Worm (Caenorhabditis elegans) whole organism, dauer: ENCODE results near the gene T07D3.9.
"Not testable (repeated sequence)": the region's sequence is repeated elsewhere in the genome, so short reads cannot be mapped to it uniquely, and the experiment has no call there.

Experiments
- unc-62 ChIP-seq: sonication (generic microtip); optimal IDR thresholded peaks from 2 replicates; lab custom pipeline; 2017; ENCODE audit warnings: missing biosample characterization, missing genetic modification reagents, missing genetic modification characterization

T07D3.9 gene

DNA sequence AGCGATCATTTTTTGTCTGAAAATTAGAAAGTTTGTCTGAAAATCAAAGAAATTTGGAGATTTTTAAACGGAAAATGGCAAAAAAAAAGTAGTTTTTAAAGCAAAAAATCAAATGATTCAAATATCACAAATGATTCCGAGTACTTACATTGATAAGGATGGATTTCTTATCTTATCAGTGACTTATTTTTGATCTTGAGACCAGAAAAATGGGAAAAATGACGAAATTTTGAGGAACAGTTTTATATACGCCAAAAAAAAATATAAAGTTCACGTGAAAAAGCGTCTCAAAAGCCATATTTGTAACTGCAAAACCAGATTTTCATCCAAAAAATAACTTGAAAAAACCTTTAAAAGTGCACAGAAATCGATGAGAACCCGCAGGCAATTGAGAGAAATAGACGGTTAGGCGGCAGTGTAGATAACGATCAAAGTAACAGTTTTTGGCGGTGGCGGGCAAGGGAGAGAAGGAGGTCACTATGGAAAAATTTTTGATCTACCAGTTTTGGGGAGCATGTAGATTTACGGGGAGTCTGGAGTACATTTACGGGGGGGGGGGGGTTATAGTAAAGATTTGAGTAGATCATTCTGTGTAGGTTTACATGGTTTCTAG is at the start of gene T07D3.9:
Gene T07D3.9, minus strand, starts transcription at position 194 of the 613 bp plus-strand sequence.
- TF ChIP-seq unc-62 (GFP tag; lab: Kevin White, UChicago): no peak

DNA sequence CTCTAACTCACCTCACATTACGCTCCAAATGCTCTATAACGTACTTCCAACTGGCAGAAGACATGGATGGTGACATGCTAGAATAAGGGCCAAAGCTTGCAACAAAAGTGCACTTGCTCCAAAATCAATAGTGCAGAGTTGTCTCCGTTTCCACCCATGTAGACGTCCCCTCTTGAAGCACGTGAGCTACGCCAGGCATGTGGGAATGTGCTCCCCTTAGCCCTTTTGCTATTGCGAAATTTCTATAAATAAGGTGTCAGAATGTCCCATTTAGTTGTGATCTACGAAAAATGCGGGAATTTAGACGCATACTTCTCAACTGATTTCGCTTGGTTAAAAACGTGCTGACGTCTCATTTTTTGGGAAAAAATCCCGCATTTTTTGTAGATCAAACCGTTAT is 49.7 kb upstream of the T07D3.9 start:
- no peak for TF ChIP-seq unc-62 (GFP tag; lab: Kevin White, UChicago)

DNA sequence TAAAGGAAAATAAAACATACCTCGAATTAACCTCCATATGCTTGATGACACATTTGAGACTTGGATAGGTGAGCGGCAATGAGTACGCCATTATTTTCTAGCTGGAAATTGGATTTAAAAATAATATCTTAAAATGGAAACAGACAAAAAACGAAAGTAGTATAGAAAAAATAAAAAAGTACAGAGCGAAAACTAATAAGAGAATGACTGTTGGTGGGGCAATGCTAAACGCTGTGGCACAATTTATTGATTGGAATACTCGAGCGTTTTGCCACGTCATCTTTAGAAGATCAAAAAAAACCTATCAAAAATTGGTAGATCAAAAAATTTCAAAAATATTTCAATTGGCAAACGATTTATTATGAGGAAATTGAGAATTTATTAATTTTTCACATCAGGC is 47.4 kb upstream of the T07D3.9 start, which contains the start of gene fbxc-32:
Gene fbxc-32, minus strand, starts transcription at position 101 of the 400 bp plus-strand sequence.
- no peak for TF ChIP-seq unc-62 (GFP tag; lab: Kevin White, UChicago)

DNA sequence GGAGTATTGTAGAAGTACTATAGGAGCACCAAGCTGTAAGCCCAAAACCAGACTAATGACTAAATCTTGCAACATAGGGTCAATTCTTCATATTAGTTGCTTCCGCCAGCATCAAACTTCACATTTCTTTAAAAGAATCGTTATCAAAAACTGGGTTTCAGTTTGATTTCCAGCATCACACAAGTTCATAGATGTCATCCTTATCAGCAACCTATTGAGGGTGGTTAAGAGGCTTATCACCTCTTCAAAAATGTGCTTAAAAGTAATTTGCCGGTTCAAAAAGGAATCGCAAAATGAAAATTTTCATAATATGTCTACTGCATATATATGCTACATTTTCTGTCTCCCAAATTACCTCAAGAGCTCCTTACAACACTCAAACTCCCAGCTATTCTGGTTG is 43.1 kb upstream of the T07D3.9 start, which contains the start of gene clec-43:
Gene clec-43, plus strand, starts transcription at position 294 of the 400 bp plus-strand sequence.
- TF ChIP-seq unc-62 (GFP tag; lab: Kevin White, UChicago): no peak

DNA sequence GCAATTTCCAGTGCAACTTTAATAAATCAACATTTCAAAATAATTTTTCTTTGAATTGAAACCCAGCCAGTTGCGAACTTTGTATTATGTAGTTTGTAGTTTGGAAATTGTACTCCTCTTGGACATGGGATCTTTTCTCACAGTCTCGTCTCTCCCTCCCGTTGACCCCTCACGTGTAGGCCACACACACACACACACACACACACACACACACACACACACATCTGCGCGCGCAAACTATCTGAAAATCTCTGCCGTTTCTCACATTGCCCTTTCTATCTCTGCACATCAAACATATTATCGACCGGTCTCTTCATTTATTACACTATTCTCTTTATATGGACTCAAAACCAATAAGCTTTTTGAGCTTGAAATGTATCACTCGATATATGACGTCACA is 40.1 kb upstream of the T07D3.9 start, which contains the start of gene fbxc-36:
Gene fbxc-36, plus strand, starts transcription at position 205 of the 400 bp plus-strand sequence.
- TF ChIP-seq unc-62 (GFP tag; lab: Kevin White, UChicago): no peak

DNA sequence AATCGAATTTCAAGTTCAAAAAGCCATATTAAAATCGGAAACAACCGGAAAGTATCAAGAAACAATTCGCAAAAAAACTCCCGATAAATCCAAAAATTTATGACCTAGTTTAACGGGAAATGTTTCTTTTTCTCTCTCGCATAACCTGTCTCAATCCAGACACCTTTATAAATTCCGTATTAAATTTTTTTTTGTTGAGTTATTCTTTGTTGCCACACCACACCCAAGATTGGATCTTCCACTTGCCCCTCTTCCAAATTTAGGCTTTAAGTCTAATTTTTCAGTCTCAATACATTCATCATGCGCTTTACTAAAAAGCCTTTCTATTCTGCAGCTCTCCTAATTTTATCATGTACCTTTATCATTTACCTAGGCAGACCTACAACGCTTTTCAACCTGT is 37.8 kb upstream of the T07D3.9 start, which contains the start of gene R07C3.3:
Gene R07C3.3, plus strand, starts transcription at position 301 of the 400 bp plus-strand sequence.
- TF ChIP-seq unc-62 (GFP tag; lab: Kevin White, UChicago): no peak

DNA sequence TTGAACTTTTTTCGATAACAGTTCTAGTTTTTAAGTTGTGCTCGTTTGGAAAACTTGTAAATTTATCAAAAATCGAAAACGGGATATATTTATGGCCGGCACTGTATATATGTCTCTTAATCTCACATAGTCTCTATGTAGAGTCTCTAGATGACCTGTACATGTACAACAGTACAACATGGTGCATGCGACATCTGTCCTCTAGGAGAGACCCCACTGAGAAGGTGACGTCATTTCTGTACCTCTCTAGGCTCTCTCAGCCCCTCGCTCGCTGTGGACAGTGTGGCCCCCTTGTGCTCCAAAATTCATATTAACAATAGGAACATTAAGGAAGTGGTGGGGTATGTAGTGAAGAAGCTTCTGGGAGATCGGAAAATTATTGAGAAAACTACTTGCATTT is 36.6 kb upstream of the T07D3.9 start:
- TF ChIP-seq unc-62 (GFP tag; lab: Kevin White, UChicago): no peak

DNA sequence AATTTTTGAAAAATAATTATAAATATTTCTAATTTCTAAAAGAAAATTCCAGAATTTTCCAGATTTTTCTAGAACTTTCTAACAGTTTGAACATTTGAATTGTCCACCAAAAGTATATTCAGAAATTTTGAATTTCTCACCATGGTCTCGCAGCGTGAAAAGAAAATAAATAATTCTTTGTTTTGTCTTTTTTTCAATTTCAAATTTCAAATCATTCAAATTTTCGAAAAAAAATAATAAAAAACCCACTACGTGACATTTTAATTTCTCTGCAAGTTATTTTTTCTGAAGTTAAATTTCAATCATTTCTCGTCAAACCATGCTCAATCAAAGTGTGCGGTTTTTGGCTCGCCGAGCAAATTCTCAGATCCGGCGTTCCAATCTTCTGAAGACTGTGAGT is 32.0 kb upstream of the T07D3.9 start, which contains the start of gene acs-15:
Gene acs-15, plus strand, starts transcription at position 301 of the 400 bp plus-strand sequence.
- no peak for TF ChIP-seq unc-62 (GFP tag; lab: Kevin White, UChicago)

DNA sequence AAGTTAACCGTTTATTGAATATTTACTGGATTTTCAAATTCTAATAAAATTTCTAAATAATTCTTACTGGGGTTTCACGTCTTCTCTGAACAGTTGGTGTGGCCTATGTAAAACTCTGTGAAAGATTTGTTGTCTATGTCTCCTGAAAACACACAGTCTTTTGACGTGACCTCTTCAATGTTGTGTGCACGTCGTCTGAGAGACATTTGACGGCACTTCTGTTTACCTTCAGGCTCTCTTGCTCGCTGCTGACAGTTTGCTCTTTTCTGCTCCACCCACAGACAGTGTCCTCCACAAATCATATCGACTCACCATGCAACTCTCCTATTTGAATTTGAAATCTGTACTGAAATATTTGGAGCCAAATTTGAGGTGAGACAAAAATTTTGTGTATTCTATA is 30.2 kb upstream of the T07D3.9 start, which contains the start of gene fbxc-34:
Gene fbxc-34, plus strand, starts transcription at position 301 of the 400 bp plus-strand sequence.
- TF ChIP-seq unc-62 (GFP tag; lab: Kevin White, UChicago): not testable (repeated sequence)

DNA sequence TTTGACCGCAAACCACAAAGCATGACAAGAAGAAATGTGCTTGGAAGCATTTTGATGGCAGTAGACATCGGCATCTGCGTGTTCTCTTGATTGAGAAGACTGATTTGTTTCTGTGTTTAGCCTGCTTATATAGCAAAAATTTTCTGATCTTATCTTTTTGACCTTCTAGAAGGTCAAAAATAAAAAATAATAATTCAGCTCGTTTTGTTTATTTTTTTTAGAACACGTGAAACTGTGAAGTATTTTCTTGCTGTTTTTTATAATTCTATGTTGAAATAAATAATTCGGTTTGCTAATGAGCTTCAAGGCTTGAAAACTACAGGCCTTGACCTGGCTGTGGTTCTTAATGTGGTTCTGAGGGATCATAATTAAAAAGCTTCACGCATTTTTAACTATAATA is 26.6 kb upstream of the T07D3.9 start, which contains the start of gene R07C3.13:
Gene R07C3.13, minus strand, starts transcription at position 101 of the 400 bp plus-strand sequence.
- TF ChIP-seq unc-62 (GFP tag; lab: Kevin White, UChicago): no peak

DNA sequence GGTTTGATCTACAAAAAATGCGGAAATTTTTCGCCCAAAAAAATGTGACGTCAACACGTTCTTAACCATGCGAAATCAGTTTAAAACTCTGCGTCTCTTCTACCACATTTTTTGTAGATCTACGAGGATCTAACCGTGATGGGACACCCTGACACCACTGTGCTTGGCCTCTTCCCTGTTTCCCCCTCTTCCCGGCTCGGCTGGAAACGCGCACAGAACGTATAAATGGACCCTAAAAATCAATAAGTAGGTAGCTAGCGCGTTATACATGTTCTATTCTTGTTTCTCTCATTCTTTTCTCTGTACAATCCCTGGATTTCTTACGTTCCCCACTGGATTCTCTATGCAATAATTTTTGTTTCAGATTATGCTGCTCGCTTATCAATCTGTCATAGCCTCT is 22.8 kb upstream of the T07D3.9 start, which contains the start of gene fbxc-28:
Gene fbxc-28, plus strand, starts transcription at position 301 of the 400 bp plus-strand sequence.
- no peak for TF ChIP-seq unc-62 (GFP tag; lab: Kevin White, UChicago)

DNA sequence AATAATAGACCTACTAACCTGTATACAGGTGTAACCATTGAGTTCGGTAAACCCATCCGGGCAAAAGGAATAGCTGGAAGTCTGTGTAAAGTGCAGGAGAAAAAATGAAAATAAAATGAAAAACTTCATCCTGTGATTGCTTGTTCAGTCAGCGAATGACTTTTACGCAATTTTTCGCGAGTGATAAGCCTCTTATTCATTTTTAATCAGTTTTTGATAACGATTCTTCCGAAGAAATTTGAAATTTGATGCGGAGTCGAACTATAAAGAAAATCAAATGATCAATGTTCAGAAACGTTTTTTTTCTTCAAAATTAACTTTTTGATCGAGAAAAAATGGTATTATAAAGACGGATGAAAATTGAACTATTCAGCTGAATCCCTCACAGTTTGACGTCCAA is 22.1 kb upstream of the T07D3.9 start:
- no peak for TF ChIP-seq unc-62 (GFP tag; lab: Kevin White, UChicago)

DNA sequence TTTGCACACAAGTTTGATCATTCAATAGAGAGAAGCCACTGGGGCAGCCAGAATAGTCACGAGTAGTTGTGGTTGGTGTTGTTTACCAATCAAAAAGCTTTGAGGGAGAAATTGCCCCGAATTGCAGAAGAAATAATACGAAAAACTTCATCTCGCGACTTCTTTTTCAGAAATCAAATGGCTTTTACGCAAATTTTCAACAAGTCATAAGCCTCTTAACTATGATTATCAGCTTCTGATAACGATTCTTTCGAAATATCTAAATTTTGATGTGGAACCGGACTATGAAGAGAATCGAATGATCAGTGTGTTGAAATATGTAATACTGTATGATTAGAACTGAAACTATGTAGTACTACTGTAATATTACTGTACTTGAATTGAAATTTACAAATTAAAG is 19.6 kb upstream of the T07D3.9 start:
- TF ChIP-seq unc-62 (GFP tag; lab: Kevin White, UChicago): no peak

DNA sequence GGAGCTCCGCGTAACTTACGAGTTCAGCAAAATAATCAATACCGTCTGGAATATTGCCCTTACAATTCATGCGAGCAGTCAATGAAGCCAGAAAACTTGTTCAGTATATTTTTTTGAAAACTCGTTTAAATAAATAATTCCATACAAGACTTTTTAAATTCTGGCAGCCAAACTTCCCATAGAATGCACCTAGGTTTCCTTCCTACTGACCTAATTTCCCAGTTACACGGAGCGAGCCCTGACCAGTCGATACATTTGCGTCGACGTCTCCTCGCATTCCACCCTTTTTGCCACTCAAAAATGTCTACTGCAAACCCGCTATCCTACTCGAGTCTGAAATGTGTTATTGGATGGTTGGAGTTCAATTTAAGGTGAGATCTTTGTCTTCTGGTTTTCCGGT is 16.6 kb upstream of the T07D3.9 start, which contains the start of gene fbxc-30:
Gene fbxc-30, plus strand, starts transcription at position 301 of the 400 bp plus-strand sequence.
- no peak for TF ChIP-seq unc-62 (GFP tag; lab: Kevin White, UChicago)

DNA sequence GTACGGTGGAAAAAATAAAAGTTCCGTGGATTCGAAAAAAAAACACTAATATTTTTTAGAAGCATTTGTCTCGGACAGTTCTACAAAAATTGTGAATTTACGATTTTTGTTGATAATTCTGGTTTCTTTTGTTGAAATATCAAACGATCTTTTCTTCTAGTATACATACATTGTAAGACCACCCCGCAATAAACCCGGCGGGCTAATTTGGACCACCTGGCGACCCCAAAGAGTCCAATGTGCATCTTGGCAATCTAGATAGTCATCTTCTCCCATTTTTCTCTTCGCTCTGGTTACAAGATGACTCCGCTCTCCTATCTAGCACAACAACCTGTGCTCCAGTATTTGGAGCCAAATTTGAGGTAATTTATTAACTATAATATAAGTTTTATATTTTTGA is 15.1 kb upstream of the T07D3.9 start, which contains the start of gene fbxc-29:
Gene fbxc-29, plus strand, starts transcription at position 301 of the 400 bp plus-strand sequence.
- no peak for TF ChIP-seq unc-62 (GFP tag; lab: Kevin White, UChicago)

DNA sequence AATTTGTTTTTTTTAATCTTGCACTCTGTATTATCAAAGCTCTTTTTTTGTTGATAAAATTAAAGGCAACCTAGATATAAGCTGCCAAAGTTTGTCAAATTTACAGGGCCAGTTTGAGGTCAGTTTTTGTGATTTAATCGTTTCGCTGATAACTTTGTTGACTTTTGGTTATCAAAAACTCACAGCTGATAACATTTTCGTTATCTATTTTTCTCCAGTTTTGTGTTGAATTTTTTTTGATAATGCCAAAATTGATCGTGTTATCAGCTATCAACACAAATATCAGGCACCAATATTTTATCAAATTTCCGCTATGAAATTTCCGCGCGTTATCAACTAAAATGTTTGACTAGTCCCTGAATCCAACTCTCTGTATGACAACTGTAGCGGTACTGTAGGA is 14.5 kb upstream of the T07D3.9 start:
- no peak for TF ChIP-seq unc-62 (GFP tag; lab: Kevin White, UChicago)
